Worm (Caenorhabditis elegans): Measurements from ENCODE around the gene C32D5.12.

C32D5.12 gene

ce11 chrII:6358905-6359304, at the start of gene C32D5.12:
Gene C32D5.12, minus strand, starts transcription at chrII:6359005.
- TF ChIP-seq tra-4 (tag; optimal IDR thresholded peaks at IDR 0.05) (no peak), ceh-36 (tag; optimal IDR thresholded peaks at IDR 0.05) (no peak), tbx-37 (GFP tag; conservative IDR thresholded peaks at IDR 0.05) (no peak)

- TF ChIP-seq pes-1 (GFP tag; IDR thresholded peaks at IDR 0.05) (no peak), tbx-11 (GFP tag; IDR thresholded peaks at IDR 0.05) (no peak), sea-1 (GFP tag; conservative IDR thresholded peaks at IDR 0.05) (no peak), ceh-36 (tag; optimal IDR thresholded peaks at IDR 0.05) (no peak)
Measured at ce11 chrII:6407279-6407678, 48.5 kb upstream of the C32D5.12 start, which contains the start of gene spp-11. Gene spp-11, minus strand, starts transcription at chrII:6407379.

- TF ChIP-seq ceh-13 (GFP tag; optimal IDR thresholded peaks at IDR 0.05) (no peak), aly-1 (tag; optimal IDR thresholded peaks at IDR 0.05) (no peak), scrt-1 (GFP tag; IDR thresholded peaks at IDR 0.05) (no peak), F13C5.2 (tag; optimal IDR thresholded peaks at IDR 0.05) (no peak), tbx-37 (GFP tag; conservative IDR thresholded peaks at IDR 0.05) (no peak), ets-7 (tag; optimal IDR thresholded peaks at IDR 0.05) (no peak), ama-1 (optimal IDR thresholded peaks at IDR 0.05) (no peak), tra-4 (tag; optimal IDR thresholded peaks at IDR 0.05) (no peak), tbx-11 (GFP tag; IDR thresholded peaks at IDR 0.05) (no peak), pes-1 (GFP tag; IDR thresholded peaks at IDR 0.05) (no peak), flt-1 (GFP tag; IDR thresholded peaks at IDR 0.05) (no peak), hnd-1 (tag; optimal IDR thresholded peaks at IDR 0.05) (no peak), B0310.2 (tag; optimal IDR thresholded peaks at IDR 0.05) (no peak), hmbx-1 (tag; optimal IDR thresholded peaks at IDR 0.05) (no peak), hmg-4 (GFP tag; optimal IDR thresholded peaks at IDR 0.05) (no peak), ceh-36 (tag; optimal IDR thresholded peaks at IDR 0.05) (no peak)
Measured at ce11 chrII:6403233-6403632, 44.4 kb upstream of the C32D5.12 start, which contains the start of gene T25D10.1. Gene T25D10.1, plus strand, starts transcription at chrII:6403401.

ce11 chrII:6401649-6402048, 42.8 kb upstream of the C32D5.12 start, which contains the start of gene btb-2:
Gene btb-2, plus strand, starts transcription at chrII:6401949.
- TF ChIP-seq hmg-4 (GFP tag; optimal IDR thresholded peaks at IDR 0.05) (no peak), tbx-11 (GFP tag; IDR thresholded peaks at IDR 0.05) (no peak), ceh-36 (tag; optimal IDR thresholded peaks at IDR 0.05) (no peak), ama-1 (optimal IDR thresholded peaks at IDR 0.05) (no peak), hmbx-1 (tag; optimal IDR thresholded peaks at IDR 0.05) (no peak)

- TF ChIP-seq ceh-13 (GFP tag; optimal IDR thresholded peaks at IDR 0.05) = no peak
- TF ChIP-seq flt-1 (GFP tag; IDR thresholded peaks at IDR 0.05) = no peak
- no peak for TF ChIP-seq ets-7 (tag; optimal IDR thresholded peaks at IDR 0.05)
- no peak for TF ChIP-seq hnd-1 (tag; optimal IDR thresholded peaks at IDR 0.05)
- no peak for TF ChIP-seq B0310.2 (tag; optimal IDR thresholded peaks at IDR 0.05)
- no peak for TF ChIP-seq tbx-11 (GFP tag; IDR thresholded peaks at IDR 0.05)
- TF ChIP-seq tbx-37 (GFP tag; conservative IDR thresholded peaks at IDR 0.05) = no peak
- no peak for TF ChIP-seq sea-1 (GFP tag; conservative IDR thresholded peaks at IDR 0.05)
- TF ChIP-seq scrt-1 (GFP tag; IDR thresholded peaks at IDR 0.05) = no peak
- no peak for TF ChIP-seq hmg-4 (GFP tag; optimal IDR thresholded peaks at IDR 0.05)
- TF ChIP-seq F13C5.2 (tag; optimal IDR thresholded peaks at IDR 0.05) = no peak
- TF ChIP-seq hmbx-1 (tag; optimal IDR thresholded peaks at IDR 0.05) = no peak
- no peak for TF ChIP-seq pes-1 (GFP tag; IDR thresholded peaks at IDR 0.05)
- no peak for TF ChIP-seq tra-4 (tag; optimal IDR thresholded peaks at IDR 0.05)
- TF ChIP-seq ceh-36 (tag; optimal IDR thresholded peaks at IDR 0.05) = no peak
- TF ChIP-seq ama-1 (optimal IDR thresholded peaks at IDR 0.05) = no peak
- TF ChIP-seq aly-1 (tag; optimal IDR thresholded peaks at IDR 0.05) = no peak
Measured at ce11 chrII:6398406-6398805, 39.6 kb upstream of the C32D5.12 start, which contains the start of gene zig-10. Gene zig-10, plus strand, starts transcription at chrII:6398706.

ce11 chrII:6394037-6394436, 35.2 kb upstream of the C32D5.12 start:
- TF ChIP-seq F13C5.2 (tag; optimal IDR thresholded peaks at IDR 0.05) = no peak

- TF ChIP-seq tbx-11 (GFP tag; IDR thresholded peaks at IDR 0.05) = no peak
Measured at ce11 chrII:6391195-6391594, 32.4 kb upstream of the C32D5.12 start, which contains the start of gene F58F12.3. Gene F58F12.3, minus strand, starts transcription at chrII:6391295.

- TF ChIP-seq aly-1 (tag; optimal IDR thresholded peaks at IDR 0.05) = no peak
- no peak for TF ChIP-seq hmbx-1 (tag; optimal IDR thresholded peaks at IDR 0.05)
- TF ChIP-seq scrt-1 (GFP tag; IDR thresholded peaks at IDR 0.05) = no peak
- TF ChIP-seq tbx-11 (GFP tag; IDR thresholded peaks at IDR 0.05) = no peak
- TF ChIP-seq hmg-4 (GFP tag; optimal IDR thresholded peaks at IDR 0.05) = no peak
- no peak for TF ChIP-seq sea-1 (GFP tag; conservative IDR thresholded peaks at IDR 0.05)
- no peak for TF ChIP-seq ceh-36 (tag; optimal IDR thresholded peaks at IDR 0.05)
- TF ChIP-seq F13C5.2 (tag; optimal IDR thresholded peaks at IDR 0.05) = no peak
- TF ChIP-seq ama-1 (optimal IDR thresholded peaks at IDR 0.05) = no peak
- no peak for TF ChIP-seq tbx-37 (GFP tag; conservative IDR thresholded peaks at IDR 0.05)
- TF ChIP-seq hnd-1 (tag; optimal IDR thresholded peaks at IDR 0.05) = no peak
- no peak for TF ChIP-seq flt-1 (GFP tag; IDR thresholded peaks at IDR 0.05)
- TF ChIP-seq ceh-13 (GFP tag; optimal IDR thresholded peaks at IDR 0.05) = no peak
- no peak for TF ChIP-seq tra-4 (tag; optimal IDR thresholded peaks at IDR 0.05)
- no peak for TF ChIP-seq ets-7 (tag; optimal IDR thresholded peaks at IDR 0.05)
- no peak for TF ChIP-seq B0310.2 (tag; optimal IDR thresholded peaks at IDR 0.05)
- no peak for TF ChIP-seq pes-1 (GFP tag; IDR thresholded peaks at IDR 0.05)
Measured at ce11 chrII:6387937-6388336, 29.1 kb upstream of the C32D5.12 start, which contains the start of gene F58F12.2. Gene F58F12.2, minus strand, starts transcription at chrII:6388037.

ce11 chrII:6386467-6386866, 27.7 kb upstream of the C32D5.12 start, which contains the start of gene F58F12.4:
Gene F58F12.4, plus strand, starts transcription at chrII:6386767.
- TF ChIP-seq pes-1 (GFP tag; IDR thresholded peaks at IDR 0.05) = no peak
- TF ChIP-seq flt-1 (GFP tag; IDR thresholded peaks at IDR 0.05) = no peak
- TF ChIP-seq hnd-1 (tag; optimal IDR thresholded peaks at IDR 0.05) = no peak
- TF ChIP-seq ama-1 (optimal IDR thresholded peaks at IDR 0.05) = no peak
- TF ChIP-seq ceh-13 (GFP tag; optimal IDR thresholded peaks at IDR 0.05) = no peak
- TF ChIP-seq hmg-4 (GFP tag; optimal IDR thresholded peaks at IDR 0.05) = no peak
- no peak for TF ChIP-seq sea-1 (GFP tag; conservative IDR thresholded peaks at IDR 0.05)
- no peak for TF ChIP-seq scrt-1 (GFP tag; IDR thresholded peaks at IDR 0.05)
- no peak for TF ChIP-seq B0310.2 (tag; optimal IDR thresholded peaks at IDR 0.05)
- TF ChIP-seq tra-4 (tag; optimal IDR thresholded peaks at IDR 0.05) = no peak
- no peak for TF ChIP-seq aly-1 (tag; optimal IDR thresholded peaks at IDR 0.05)
- TF ChIP-seq F13C5.2 (tag; optimal IDR thresholded peaks at IDR 0.05) = no peak
- TF ChIP-seq hmbx-1 (tag; optimal IDR thresholded peaks at IDR 0.05) = no peak
- no peak for TF ChIP-seq ceh-36 (tag; optimal IDR thresholded peaks at IDR 0.05)
- TF ChIP-seq tbx-11 (GFP tag; IDR thresholded peaks at IDR 0.05) = no peak
- no peak for TF ChIP-seq tbx-37 (GFP tag; conservative IDR thresholded peaks at IDR 0.05)
- no peak for TF ChIP-seq ets-7 (tag; optimal IDR thresholded peaks at IDR 0.05)
